Worm (Caenorhabditis elegans): Measurements from ENCODE around the gene Y7A5A.7.

- TF ChIP-seq tbx-2 (tag; optimal IDR thresholded peaks at IDR 0.05) (no peak), nhr-12 (tag; optimal IDR thresholded peaks at IDR 0.05) (no peak), unc-62 (GFP tag; optimal IDR thresholded peaks at IDR 0.05) (no peak), elt-2 (tag; optimal IDR thresholded peaks at IDR 0.05) (no peak), snpc-4 (tag; optimal IDR thresholded peaks at IDR 0.05) (no peak), ZK546.5 (tag; optimal IDR thresholded peaks at IDR 0.05) (no peak), lsy-12 (tag; optimal IDR thresholded peaks at IDR 0.05) (no peak), zag-1 (tag; optimal IDR thresholded peaks at IDR 0.05) (no peak), nhr-11 (tag; optimal IDR thresholded peaks at IDR 0.05) (no peak), daf-12 (tag; optimal IDR thresholded peaks at IDR 0.05) (no peak)
These were observed 37.1 kb downstream of the Y7A5A.7 start for ce11 chrX:15766861-15767260.
